Worm (Caenorhabditis elegans) whole organism, L2 larva: ENCODE results near the gene C05B5.8.

ENCODE experiments used
- R02D3.7 ChIP-seq: fragments of 150-350 bp; optimal IDR thresholded peaks from 2 replicates; lab custom pipeline; 2014; ENCODE audit warnings: missing biosample characterization, missing genetic modification characterization
- Y55F3AM.14 ChIP-seq: fragments of 200-800 bp; sonication (Bioruptor generic); optimal IDR thresholded peaks from 2 replicates; lab custom pipeline; 2018; ENCODE audit warnings: mild to moderate bottlenecking, missing genetic modification characterization, missing compliant biosample characterization
- ZK546.5 ChIP-seq: sonication (generic microtip); optimal IDR thresholded peaks from 2 replicates; lab custom pipeline; 2017; ENCODE audit warnings: missing biosample characterization, missing genetic modification characterization
- ceh-82 ChIP-seq: fragments of 150-350 bp; optimal IDR thresholded peaks from 2 replicates; lab custom pipeline; 2014; ENCODE audit warnings: missing biosample characterization, missing genetic modification characterization
- fos-1 ChIP-seq: fragments of 150-350 bp; optimal IDR thresholded peaks from 2 replicates; lab custom pipeline; 2014; ENCODE audit warnings: missing biosample characterization, missing genetic modification characterization
- lsy-2 ChIP-seq, 2 experiments: fragments of 150-350 bp in 1 of 2; sonication (generic microtip) in 1 of 2; optimal IDR thresholded peaks; 2 replicates each; lab custom pipeline; 2014 to 2017; ENCODE audit warnings: missing biosample characterization in 2 of 2, missing genetic modification characterization in 2 of 2
- mab-5 ChIP-seq: fragments of 150-350 bp; optimal IDR thresholded peaks from 2 replicates; lab custom pipeline; 2014; ENCODE audit warnings: missing biosample characterization, missing genetic modification characterization
- mdl-1 ChIP-seq, 2 experiments: fragments of 150-350 bp in 1 of 2; sonication (generic microtip) in 1 of 2; optimal IDR thresholded peaks; 2 replicates each; lab custom pipeline; 2017; ENCODE audit warnings: missing biosample characterization in 2 of 2, missing genetic modification characterization in 2 of 2
- nhr-237 ChIP-seq: fragments of 150-350 bp; optimal IDR thresholded peaks from 2 replicates; lab custom pipeline; 2014; ENCODE audit warnings: missing biosample characterization, missing genetic modification characterization
- nhr-25 ChIP-seq: fragments of 150-350 bp; sonication (generic microtip); optimal IDR thresholded peaks from 3 replicates; lab custom pipeline; 2014; ENCODE audit warnings: missing biosample characterization, missing genetic modification characterization
- snpc-4 ChIP-seq: fragments of 150-350 bp; optimal IDR thresholded peaks from 2 replicates; lab custom pipeline; 2014; ENCODE audit warnings: missing biosample characterization, missing genetic modification characterization
- unc-62 ChIP-seq: fragments of 150-350 bp; optimal IDR thresholded peaks from 2 replicates; lab custom pipeline; 2014; ENCODE audit warnings: missing biosample characterization, missing genetic modification reagents, missing genetic modification characterization
- ztf-11 ChIP-seq: sonication (generic microtip); optimal IDR thresholded peaks from 2 replicates; lab custom pipeline; 2017; ENCODE audit warnings: missing biosample characterization, missing genetic modification characterization

DNA sequence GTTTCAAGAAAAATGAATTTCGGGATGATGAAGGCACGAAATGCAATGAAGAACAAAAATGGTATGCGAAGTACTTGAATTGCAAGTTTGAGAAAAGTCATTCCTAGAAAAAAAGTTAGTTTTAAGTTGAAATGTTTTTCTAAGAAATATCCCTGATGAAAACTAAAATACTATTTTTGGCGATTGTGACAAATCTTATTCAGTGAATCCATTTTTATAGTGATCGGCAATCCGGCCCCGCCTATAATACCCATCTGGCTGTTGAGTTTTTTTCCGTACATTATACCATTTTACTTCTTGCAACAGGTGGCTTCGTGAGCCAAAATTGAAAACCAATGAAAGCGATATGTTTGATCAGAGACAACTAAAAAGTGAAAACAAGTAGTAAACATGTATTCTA, 7.3 kb downstream of the C05B5.8 start, which contains the start of gene C05B5.17:
- TF ChIP-seq ceh-82 (tag; lab: Kevin White, UChicago) (no peak), R02D3.7 (tag; lab: Kevin White, UChicago) (no peak), snpc-4 (no peak), mdl-1 (tag; optimal IDR thresholded peaks at IDR 0.05; lab: Kevin White, UChicago) (no peak), fos-1 (no peak), lsy-2 (tag; optimal IDR thresholded peaks at IDR 0.05; lab: Kevin White, UChicago) (no peak), mab-5 (no peak), ZK546.5 (no peak), nhr-25 (tag; lab: Kevin White, UChicago) (no peak), nhr-237 (tag; lab: Kevin White, UChicago) (no peak), Y55F3AM.14 (GFP tag; lab: Kevin White, UChicago) (no peak), unc-62 (GFP tag; lab: Kevin White, UChicago) (no peak), ztf-11 (tag; lab: Kevin White, UChicago) (no peak)
